Worm (Caenorhabditis elegans): ENCODE data around the gene Y43F8B.20.

Y43F8B.20 gene

DNA sequence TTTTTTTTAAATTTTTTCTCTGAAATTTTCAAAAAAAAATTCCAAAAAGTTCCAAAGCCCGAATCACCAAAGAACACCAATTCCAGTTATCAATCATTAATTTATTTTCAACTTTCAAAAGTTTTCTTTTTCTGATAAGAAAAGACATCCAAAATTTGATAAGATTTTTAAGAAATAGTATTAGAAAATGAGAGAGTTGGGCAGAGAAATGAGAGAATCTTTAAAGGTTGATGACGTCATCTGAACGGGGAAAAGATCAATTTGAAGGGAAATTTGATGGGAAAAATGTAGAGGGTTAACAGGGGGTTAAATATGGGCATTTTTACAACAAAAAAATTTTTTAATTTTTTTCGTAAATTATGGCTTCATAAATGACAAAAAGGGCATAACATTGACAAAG is 16.1 kb downstream of the Y43F8B.20 start (continued):
- TF ChIP-seq blmp-1 (tag; optimal IDR thresholded peaks at IDR 0.05) (peak; percentile 7), lin-35 (GFP tag; optimal IDR thresholded peaks at IDR 0.05) (peak in 1 of 2 experiments; percentile 30), rnt-1 (tag; optimal IDR thresholded peaks at IDR 0.05) (no peak), ama-1 (optimal IDR thresholded peaks at IDR 0.05) (no peak), F16B12.6 (tag; optimal IDR thresholded peaks at IDR 0.05) (no peak), C16A3.4 (tag; optimal IDR thresholded peaks at IDR 0.05) (no peak), fkh-10 (GFP tag; optimal IDR thresholded peaks at IDR 0.05) (no peak), elt-3 (tag; optimal IDR thresholded peaks at IDR 0.05) (peak in 2 of 6 experiments; percentile 71 to 79), isw-1 (GFP tag; IDR thresholded peaks at IDR 0.05) (no peak), unc-86 (tag; optimal IDR thresholded peaks at IDR 0.05) (no peak), zip-4 (GFP tag; optimal IDR thresholded peaks at IDR 0.05) (no peak), ces-1 (GFP tag; optimal IDR thresholded peaks at IDR 0.05) (no peak), hlh-4 (tag; optimal IDR thresholded peaks at IDR 0.05) (no peak), sup-37 (GFP tag; optimal IDR thresholded peaks at IDR 0.05) (no peak), egl-27 (tag; optimal IDR thresholded peaks at IDR 0.05) (no peak), nhr-77 (tag; optimal IDR thresholded peaks at IDR 0.05) (no peak), nhr-12 (tag; optimal IDR thresholded peaks at IDR 0.05) (no peak)

DNA sequence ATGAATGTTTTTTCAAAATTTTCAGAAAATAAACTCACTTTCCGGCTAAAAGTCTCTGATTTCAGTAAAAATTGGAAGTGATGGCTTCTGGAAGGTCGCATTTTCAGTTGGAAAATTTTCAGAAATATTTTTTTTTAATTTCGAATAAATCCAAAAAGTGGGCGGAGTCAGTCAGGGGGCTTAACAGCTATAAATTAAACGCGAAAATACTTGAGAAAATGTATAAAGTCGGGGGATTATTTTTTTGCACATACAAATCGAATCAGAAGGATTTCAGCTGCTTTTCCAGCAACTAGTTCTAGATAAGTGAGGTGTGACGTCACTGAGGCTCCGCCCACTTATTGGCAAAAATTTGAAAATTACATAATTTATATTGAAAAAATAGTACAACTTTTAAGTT is 16.6 kb downstream of the Y43F8B.20 start, which contains the start of gene Y43F8B.2:
TSS of gene Y43F8B.2 (minus strand) at position 101 of the 400 bp plus-strand sequence.
- peak; percentile 35 for TF ChIP-seq dsc-1 (tag; optimal IDR thresholded peaks at IDR 0.05)
- peak; percentile 5 for TF ChIP-seq nhr-47 (tag; optimal IDR thresholded peaks at IDR 0.05)
- no peak for TF ChIP-seq hlh-4 (tag; optimal IDR thresholded peaks at IDR 0.05)

DNA sequence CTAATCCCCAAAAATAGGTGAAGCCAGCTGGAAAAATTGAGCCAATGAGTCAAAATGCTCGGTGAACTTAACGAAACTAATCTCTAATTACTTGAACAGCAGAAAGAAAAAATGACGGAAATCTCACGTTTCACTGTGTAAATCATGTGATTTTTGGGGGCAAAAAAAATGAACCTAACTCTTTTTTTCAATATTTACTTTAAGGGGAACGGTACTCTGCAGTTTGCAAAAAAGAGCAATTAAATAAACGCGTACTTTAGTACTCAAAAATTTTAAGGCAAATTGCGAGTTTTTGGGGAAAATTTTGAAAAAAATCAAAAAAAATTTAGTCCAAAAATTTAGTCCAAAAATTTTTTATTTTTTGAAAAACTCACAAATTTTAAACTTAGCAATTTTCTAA is 18.6 kb downstream of the Y43F8B.20 start:
- TF ChIP-seq C16A3.4 (tag; optimal IDR thresholded peaks at IDR 0.05) (no peak), nhr-20 (tag; optimal IDR thresholded peaks at IDR 0.05) (no peak), fkh-8 (tag; optimal IDR thresholded peaks at IDR 0.05) (peak; percentile 22), lin-14 (GFP tag; optimal IDR thresholded peaks at IDR 0.05) (peak; percentile 36), nhr-71 (tag; optimal IDR thresholded peaks at IDR 0.05) (no peak), ceh-8 (GFP tag; optimal IDR thresholded peaks at IDR 0.05) (no peak), skn-1 (tag; optimal IDR thresholded peaks at IDR 0.05) (no peak), hlh-17 (GFP tag; optimal IDR thresholded peaks at IDR 0.05; ENCODE audit: borderline replicate concordance) (no peak)

DNA sequence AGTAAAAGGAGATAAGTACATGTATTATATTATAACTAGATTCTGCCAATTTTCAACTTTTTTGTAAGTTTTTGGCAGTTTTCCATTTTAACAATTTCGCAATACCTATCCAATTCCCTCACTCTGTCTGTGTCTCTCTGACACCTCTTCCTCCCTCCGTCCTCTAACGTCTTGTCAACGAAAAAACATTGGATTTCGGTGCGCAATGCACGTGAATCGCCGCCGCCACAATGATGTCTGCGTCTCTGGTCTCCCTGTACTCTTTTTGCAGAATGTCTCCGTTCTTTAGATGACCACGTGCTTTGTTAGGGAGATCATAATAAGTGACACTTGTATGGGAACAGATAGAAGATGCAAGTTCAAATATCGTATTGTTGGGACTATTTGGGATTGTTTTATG is 20.4 kb downstream of the Y43F8B.20 start:
- TF ChIP-seq irx-1 (tag; optimal IDR thresholded peaks at IDR 0.05): peak; percentile 92
- TF ChIP-seq efl-1 (optimal IDR thresholded peaks at IDR 0.05): peak; percentile 81 to 84
- TF ChIP-seq efl-1 (GFP tag; optimal IDR thresholded peaks at IDR 0.05 in 1 of 2): peak; percentile 51 to 95
- TF ChIP-seq ztf-4 (tag; optimal IDR thresholded peaks at IDR 0.05): peak; percentile 93
- peak; percentile 98 for TF ChIP-seq snu-23 (GFP tag; optimal IDR thresholded peaks at IDR 0.05)
- peak; percentile 65 to 68 (median 67) for TF ChIP-seq dpl-1 (GFP tag; optimal IDR thresholded peaks at IDR 0.05)
- TF ChIP-seq alr-1 (tag; optimal IDR thresholded peaks at IDR 0.05; ENCODE audit: borderline replicate concordance): no peak
- peak; percentile 94 for TF ChIP-seq swsn-7 (tag; optimal IDR thresholded peaks at IDR 0.05)
- peak; percentile 96 for TF ChIP-seq nhr-47 (tag; optimal IDR thresholded peaks at IDR 0.05)
- peak; percentile 75 for TF ChIP-seq aha-1 (tag; optimal IDR thresholded peaks at IDR 0.05)
- TF ChIP-seq ceh-82 (tag; optimal IDR thresholded peaks at IDR 0.05): peak; percentile 72 to 89 (median 88)
- TF ChIP-seq unc-30 (tag; optimal IDR thresholded peaks at IDR 0.05): no peak
- no peak for TF ChIP-seq hlh-17 (GFP tag; optimal IDR thresholded peaks at IDR 0.05; ENCODE audit: borderline replicate concordance)
- TF ChIP-seq blmp-1 (tag; optimal IDR thresholded peaks at IDR 0.05): peak; percentile 94
- TF ChIP-seq snpc-4 (tag; optimal IDR thresholded peaks at IDR 0.05): peak; percentile 83
- peak; percentile 7 for TF ChIP-seq vab-15 (tag; optimal IDR thresholded peaks at IDR 0.05)
- TF ChIP-seq fkh-8 (tag; optimal IDR thresholded peaks at IDR 0.05): peak; percentile 94
- peak; percentile 42 for TF ChIP-seq ceh-90 (tag; optimal IDR thresholded peaks at IDR 0.05)
- TF ChIP-seq egl-13 (tag; optimal IDR thresholded peaks at IDR 0.05): peak; percentile 65
- peak; percentile 87 for TF ChIP-seq unc-86 (tag; optimal IDR thresholded peaks at IDR 0.05)
- peak; percentile 92 for TF ChIP-seq nhr-77 (tag; optimal IDR thresholded peaks at IDR 0.05)
- peak in 1 of 2 experiments; percentile 62 for TF ChIP-seq ztf-11 (tag; optimal IDR thresholded peaks at IDR 0.05)
- peak; percentile 37; the same call in 1 of the 2 replicates for TF ChIP-seq mab-9 (GFP tag; IDR thresholded peaks at IDR 0.05)
- TF ChIP-seq sox-4 (tag; optimal IDR thresholded peaks at IDR 0.05): peak; percentile 73
- TF ChIP-seq nhr-76 (tag; optimal IDR thresholded peaks at IDR 0.05): peak; percentile 76
- TF ChIP-seq rnt-1 (tag; optimal IDR thresholded peaks at IDR 0.05): peak; percentile 90
- TF ChIP-seq mef-2 (tag; optimal IDR thresholded peaks at IDR 0.05): peak; percentile 55
- TF ChIP-seq nhr-12 (tag; optimal IDR thresholded peaks at IDR 0.05): no peak
- no peak for TF ChIP-seq nhr-84 (tag; optimal IDR thresholded peaks at IDR 0.05)

Measured in whole organism, L1 larva.